Worm (Caenorhabditis elegans): ENCODE measurements around the gene bub-3.

ce11 chrII:13679775-13680320, 46.0 kb upstream of the bub-3 start:
- TF ChIP-seq elt-3 (tag; optimal IDR thresholded peaks at IDR 0.05) (no peak), nhr-12 (tag; optimal IDR thresholded peaks at IDR 0.05) (no peak), lin-13 (tag; optimal IDR thresholded peaks at IDR 0.05) (no peak), unc-39 (tag; optimal IDR thresholded peaks at IDR 0.05) (no peak), lsy-2 (tag; optimal IDR thresholded peaks at IDR 0.05) (no peak), nhr-237 (tag; optimal IDR thresholded peaks at IDR 0.05) (no peak), unc-62 (GFP tag; optimal IDR thresholded peaks at IDR 0.05) (no peak)

All from whole organism, mixed stage, embryonic.